Worm (Caenorhabditis elegans) whole organism, late embryonic: Measurements from ENCODE around the gene C38C6.3.

Source experiments
- ama-1 ChIP-seq: fragments of 150-350 bp; optimal IDR thresholded peaks from 2 replicates; lab custom pipeline; 2014
- ceh-18 ChIP-seq: sonication (generic microtip); optimal IDR thresholded peaks from 2 replicates; lab custom pipeline; 2016; ENCODE audit warnings: missing genetic modification characterization, missing compliant biosample characterization
- ceh-24 ChIP-seq: sonication (generic microtip); optimal IDR thresholded peaks from 2 replicates; lab custom pipeline; 2016; ENCODE audit warnings: mild to moderate bottlenecking, missing genetic modification characterization, missing compliant biosample characterization
- ceh-48 ChIP-seq: sonication (generic microtip); optimal IDR thresholded peaks from 2 replicates; lab custom pipeline; 2016; ENCODE audit warnings: missing genetic modification characterization, inconsistent platforms, missing compliant biosample characterization
- fkh-10 ChIP-seq: fragments of 150-350 bp; optimal IDR thresholded peaks from 2 replicates; lab custom pipeline; 2014; ENCODE audit warnings: missing biosample characterization, missing genetic modification reagents, missing genetic modification characterization
- fkh-6 ChIP-seq: sonication (generic microtip); optimal IDR thresholded peaks from 2 replicates; lab custom pipeline; 2016; ENCODE audit warnings: missing genetic modification characterization, missing compliant biosample characterization
- hlh-30 ChIP-seq: sonication (generic microtip); optimal IDR thresholded peaks from 2 replicates; lab custom pipeline; 2017; ENCODE audit warnings: antibody characterized with exemption, missing genetic modification characterization, missing compliant biosample characterization; ENCODE audit not compliant: insufficient read depth
- npax-4 ChIP-seq: sonication (generic microtip); optimal IDR thresholded peaks from 2 replicates; lab custom pipeline; 2016; ENCODE audit warnings: missing genetic modification characterization, missing compliant biosample characterization
- pha-4 ChIP-seq: fragments of 150-350 bp; optimal IDR thresholded peaks from 2 replicates; lab custom pipeline; 2018; ENCODE audit warnings: missing biosample characterization, missing genetic modification reagents, missing genetic modification characterization
- pqm-1 ChIP-seq: sonication (generic microtip); optimal IDR thresholded peaks from 2 replicates; lab custom pipeline; 2016; ENCODE audit warnings: missing genetic modification characterization, missing compliant biosample characterization
- syd-9 ChIP-seq: sonication (generic microtip); optimal IDR thresholded peaks from 2 replicates; lab custom pipeline; 2016; ENCODE audit warnings: mild to moderate bottlenecking, missing genetic modification characterization, moderate library complexity, missing compliant biosample characterization
- unc-3 ChIP-seq, 2 experiments: fragments of 200-800 bp in 1 of 2; sonication (Bioruptor generic) in 1 of 2; sonication (generic microtip) in 1 of 2; conservative IDR thresholded peaks in 1 of 2; optimal IDR thresholded peaks in 1 of 2; 2 replicates each; pipeline versions ENCODE4 v1.3.6 to Lab custom; 2016 to 2022; ENCODE audit warnings: missing compliant biosample characterization in 2 of 2, missing genetic modification characterization in 2 of 2, missing genetic modification reagents in 1 of 2

DNA sequence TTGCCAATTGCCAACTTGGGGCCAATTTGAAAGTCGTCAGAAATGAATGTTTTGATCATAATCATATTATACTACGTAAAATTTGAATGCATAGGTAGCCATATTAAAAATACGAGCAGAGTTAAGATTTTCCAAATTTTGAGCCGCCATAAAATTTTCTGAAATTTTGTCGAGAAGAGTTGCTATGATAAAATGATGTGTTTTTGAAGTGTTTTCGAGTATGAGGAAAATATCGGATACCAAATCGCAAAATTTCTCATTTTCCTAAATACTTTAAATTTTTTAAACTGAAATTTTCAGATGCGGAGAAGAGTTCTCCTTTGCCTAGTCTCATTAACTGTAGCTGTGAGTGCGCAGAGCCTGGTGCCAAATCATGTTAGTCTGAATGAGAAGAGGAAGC, 5.6 kb upstream of the C38C6.3 start, which contains the start of gene tag-297:
- TF ChIP-seq syd-9 (tag; lab: Kevin White, UChicago) (no peak), npax-4 (tag; lab: Kevin White, UChicago) (no peak), hlh-30 (tag; lab: Kevin White, UChicago) (no peak), pha-4 (tag; lab: Kevin White, UChicago) (no peak), ceh-18 (tag; lab: Kevin White, UChicago) (no peak), unc-3 (GFP tag; conservative IDR thresholded peaks at IDR 0.05; lab: Robert Waterston, UW) (no peak), unc-3 (tag; optimal IDR thresholded peaks at IDR 0.05; lab: Kevin White, UChicago) (no peak), ama-1 (lab: Kevin White, UChicago) (no peak), fkh-6 (tag; lab: Kevin White, UChicago) (no peak), ceh-24 (tag; lab: Kevin White, UChicago) (no peak), ceh-48 (no peak), pqm-1 (tag; lab: Kevin White, UChicago) (no peak), fkh-10 (GFP tag; lab: Kevin White, UChicago) (no peak)
